Worm (Caenorhabditis elegans) whole organism, midembryonic: ENCODE results near the gene F47C12.6.

Experiments used
- T22C8.4 ChIP-seq: fragments of 200-800 bp; sonication (Bioruptor generic); IDR thresholded peaks from 2 replicates; pipeline ENCODE4 v1.3.6; 2022; ENCODE audit warnings: missing genetic modification characterization, missing compliant biosample characterization
- cog-1 ChIP-seq: sonication (generic microtip); optimal IDR thresholded peaks from 2 replicates; lab custom pipeline; 2016; ENCODE audit warnings: missing genetic modification characterization, missing compliant biosample characterization
- flt-1 ChIP-seq: fragments of 200-800 bp; sonication (Bioruptor generic); IDR thresholded peaks from 2 replicates; pipeline ENCODE4 v1.3.6; 2022; ENCODE audit warnings: missing genetic modification characterization, missing compliant biosample characterization
- klf-2 ChIP-seq: fragments of 200-800 bp; sonication (Bioruptor generic); conservative IDR thresholded peaks from 2 replicates; pipeline ENCODE4 v1.3.6; 2022; ENCODE audit warnings: missing genetic modification reagents, missing genetic modification characterization, missing compliant biosample characterization
- med-1 ChIP-seq: sonication (generic microtip); optimal IDR thresholded peaks from 2 replicates; lab custom pipeline; 2017; ENCODE audit warnings: missing genetic modification characterization, mild to moderate bottlenecking, missing compliant biosample characterization, antibody characterized with exemption, missing genetic modification reagents; ENCODE audit not compliant: insufficient read depth
- ref-1 ChIP-seq: fragments of 200-800 bp; sonication (Bioruptor generic); conservative IDR thresholded peaks from 2 replicates; pipeline ENCODE4 v1.3.6; 2022; ENCODE audit warnings: missing genetic modification reagents, missing genetic modification characterization, missing compliant biosample characterization
- tab-1 ChIP-seq: fragments of 200-800 bp; sonication (Bioruptor generic); IDR thresholded peaks from 2 replicates; pipeline ENCODE4 v1.3.6; 2022; ENCODE audit warnings: missing genetic modification characterization, missing compliant biosample characterization
- ztf-23 ChIP-seq: fragments of 200-800 bp; sonication (Bioruptor generic); IDR thresholded peaks from 2 replicates; pipeline ENCODE4 v1.3.6; 2022; ENCODE audit warnings: missing genetic modification reagents, missing genetic modification characterization, missing compliant biosample characterization
- ztf-29 ChIP-seq: fragments of 200-800 bp; sonication (Bioruptor generic); IDR thresholded peaks from 2 replicates; pipeline ENCODE4 v1.3.6; 2022; ENCODE audit warnings: missing genetic modification reagents, missing genetic modification characterization, missing compliant biosample characterization

Gene F47C12.6

ce11 chrIV:3963498-3963897, 29.7 kb downstream of the F47C12.6 start:
- TF ChIP-seq ztf-29 (GFP tag; lab: Robert Waterston, UW) (no peak), cog-1 (tag; lab: Kevin White, UChicago) (no peak), tab-1 (GFP tag; lab: Robert Waterston, UW) (no peak), ref-1 (GFP tag; lab: Robert Waterston, UW) (no peak), klf-2 (no peak), flt-1 (GFP tag; lab: Robert Waterston, UW) (no peak), T22C8.4 (no peak), ztf-23 (GFP tag; lab: Robert Waterston, UW) (no peak)

DNA sequence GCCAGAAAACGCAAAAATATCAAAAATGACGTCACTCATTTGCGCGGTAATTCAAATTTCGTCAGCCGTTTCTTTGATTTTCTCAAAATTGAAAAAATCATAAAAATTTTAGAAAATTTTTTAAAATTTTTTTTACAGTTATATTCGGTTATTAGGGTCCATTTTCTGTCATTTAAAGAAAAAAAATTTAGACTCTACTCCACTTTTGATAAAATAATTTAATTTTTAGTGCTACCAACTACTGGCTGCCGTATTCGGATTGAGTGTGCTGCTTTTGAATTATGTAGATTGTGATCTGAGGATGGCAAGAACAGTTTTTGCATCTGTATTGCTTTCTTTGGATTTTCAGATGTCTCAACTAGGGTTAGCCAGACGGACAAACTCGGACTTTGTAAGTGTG, 30.6 kb downstream of the F47C12.6 start, which contains the start of gene Y46C8AM.1:
Gene Y46C8AM.1 (plus strand): TSS at position 301 of the 400 bp plus-strand sequence.
- TF ChIP-seq T22C8.4 (no peak), klf-2 (no peak), ztf-29 (GFP tag; lab: Robert Waterston, UW) (no peak), ref-1 (GFP tag; lab: Robert Waterston, UW) (no peak), cog-1 (tag; lab: Kevin White, UChicago) (no peak), ztf-23 (GFP tag; lab: Robert Waterston, UW) (no peak), tab-1 (GFP tag; lab: Robert Waterston, UW) (no peak), flt-1 (GFP tag; lab: Robert Waterston, UW) (no peak), med-1 (GFP tag; lab: Kevin White, UChicago) (no peak)

- no peak for TF ChIP-seq T22C8.4
- TF ChIP-seq ztf-23 (GFP tag; lab: Robert Waterston, UW), result no peak
Observed at ce11 chrIV:3960396-3960795, 32.8 kb downstream of the F47C12.6 start, which contains the start of gene clec-75. TSS of gene clec-75 (plus strand) at chrIV:3960734.

DNA sequence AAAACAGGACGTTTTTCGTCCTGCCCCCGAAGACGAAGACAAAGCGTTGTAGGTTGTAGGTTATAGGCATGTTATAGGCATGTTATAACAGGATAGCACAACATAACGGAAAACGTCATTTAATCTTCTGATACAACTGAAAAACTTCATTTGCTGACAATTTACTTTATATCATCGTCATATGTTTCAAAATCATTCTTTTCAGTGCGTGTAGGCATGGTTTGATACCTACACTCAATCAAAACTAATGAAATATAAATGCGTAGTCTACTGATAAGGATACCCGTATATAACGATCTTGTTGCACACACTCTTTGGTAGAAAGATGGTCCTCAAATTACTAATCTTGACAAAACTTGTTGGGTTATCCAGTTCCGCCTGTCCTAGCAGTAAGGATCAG, 36.5 kb downstream of the F47C12.6 start, which contains the start of gene clec-74:
Gene clec-74 (plus strand): TSS at position 301 of the 400 bp plus-strand sequence.
- no peak for TF ChIP-seq med-1 (GFP tag; lab: Kevin White, UChicago)
- no peak for TF ChIP-seq ztf-29 (GFP tag; lab: Robert Waterston, UW)
- TF ChIP-seq ztf-23 (GFP tag; lab: Robert Waterston, UW), result no peak
- TF ChIP-seq tab-1 (GFP tag; lab: Robert Waterston, UW), result no peak
- no peak for TF ChIP-seq cog-1 (tag; lab: Kevin White, UChicago)

- no peak for TF ChIP-seq tab-1 (GFP tag; lab: Robert Waterston, UW)
- TF ChIP-seq ztf-23 (GFP tag; lab: Robert Waterston, UW), result no peak
- no peak for TF ChIP-seq flt-1 (GFP tag; lab: Robert Waterston, UW)
- TF ChIP-seq T22C8.4, result no peak
- no peak for TF ChIP-seq ref-1 (GFP tag; lab: Robert Waterston, UW)
Observed at ce11 chrIV:3956095-3956494, 37.1 kb downstream of the F47C12.6 start, which contains the start of gene clec-73. TSS of gene clec-73 (minus strand) at chrIV:3956195.

- no peak for TF ChIP-seq ztf-29 (GFP tag; lab: Robert Waterston, UW)
Observed at ce11 chrIV:3944459-3944858, 48.7 kb downstream of the F47C12.6 start, which contains the start of gene clec-72. TSS of gene clec-72 (plus strand) at chrIV:3944816.

DNA sequence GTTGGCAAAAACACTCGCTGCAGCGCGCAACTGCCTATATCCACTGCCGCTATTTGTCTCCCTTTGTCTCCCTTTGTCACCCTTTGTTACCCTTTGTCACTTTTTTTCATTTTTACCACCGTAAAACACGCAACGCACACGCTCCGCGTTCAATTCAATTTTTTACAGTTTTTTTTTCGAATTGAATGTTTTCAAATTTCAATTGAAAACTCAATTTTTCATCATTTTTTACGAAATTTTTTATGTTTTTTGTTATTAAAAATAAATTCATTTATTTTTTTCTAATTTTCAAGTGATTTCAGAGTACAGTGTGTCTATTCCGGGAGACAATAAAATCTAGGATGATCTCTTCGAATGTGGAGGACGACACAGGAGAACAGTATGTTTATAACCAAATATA, 50.2 kb downstream of the F47C12.6 start, which contains the start of gene Y46C8AL.11:
Gene Y46C8AL.11 (plus strand): TSS at position 301 of the 400 bp plus-strand sequence.
- no peak for TF ChIP-seq ztf-23 (GFP tag; lab: Robert Waterston, UW)
- no peak for TF ChIP-seq ztf-29 (GFP tag; lab: Robert Waterston, UW)
- no peak for TF ChIP-seq tab-1 (GFP tag; lab: Robert Waterston, UW)
- TF ChIP-seq klf-2, result no peak
- TF ChIP-seq flt-1 (GFP tag; lab: Robert Waterston, UW), result no peak
- no peak for TF ChIP-seq med-1 (GFP tag; lab: Kevin White, UChicago)

DNA sequence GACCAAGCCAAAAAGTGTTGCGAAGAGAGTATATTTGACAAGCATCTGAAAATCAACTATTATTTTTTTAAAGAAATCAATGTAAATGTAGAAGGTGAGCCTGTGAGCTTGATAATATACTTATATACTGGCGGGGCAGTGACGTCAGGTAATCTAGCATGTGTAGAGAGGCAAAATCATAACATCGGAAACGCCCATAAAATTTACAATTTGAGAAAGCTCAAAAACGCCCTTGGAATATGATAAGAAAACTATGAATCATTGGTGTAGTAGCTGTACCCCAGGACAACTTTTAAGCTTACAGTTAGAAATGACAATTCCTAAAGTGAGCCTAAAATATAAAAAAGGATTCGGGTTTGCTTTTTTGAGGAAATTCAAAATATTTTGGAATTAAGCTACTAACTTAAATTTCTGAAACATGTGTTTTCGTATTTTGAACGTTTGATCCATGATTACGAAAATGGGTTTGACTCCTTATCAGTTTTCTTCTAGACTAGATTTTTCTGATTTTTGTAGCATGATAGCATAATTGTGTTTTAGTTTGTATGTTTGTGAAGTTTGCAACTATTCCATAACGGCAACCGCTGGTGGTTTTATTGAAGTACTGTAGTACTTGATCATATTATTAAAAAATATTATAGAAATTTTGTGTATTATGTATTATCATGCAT, 51.4 kb downstream of the F47C12.6 start, which contains the start of gene clec-174:
Gene clec-174 (minus strand): TSS at position 51 of the 671 bp plus-strand sequence.
- TF ChIP-seq ztf-29 (GFP tag; lab: Robert Waterston, UW) (no peak), T22C8.4 (no peak), tab-1 (GFP tag; lab: Robert Waterston, UW) (no peak), cog-1 (tag; lab: Kevin White, UChicago) (no peak)
